Worm (Caenorhabditis elegans) whole organism, L4/young adult: ENCODE data around the gene ZK616.5.

Source experiments
- W03F9.2 ChIP-seq: fragments of 150-350 bp; optimal IDR thresholded peaks from 2 replicates; lab custom pipeline; 2014; ENCODE audit warnings: missing biosample characterization, missing genetic modification characterization
- dao-5 ChIP-seq: sonication (generic microtip); optimal IDR thresholded peaks from 2 replicates; lab custom pipeline; 2016; ENCODE audit warnings: missing genotype, missing genetic modification characterization, moderate library complexity, missing compliant biosample characterization
- him-1 ChIP-seq: sonication (generic microtip); optimal IDR thresholded peaks from 2 replicates; lab custom pipeline; 2016; ENCODE audit warnings: missing genotype, missing genetic modification reagents, missing genetic modification characterization, missing compliant biosample characterization

DNA sequence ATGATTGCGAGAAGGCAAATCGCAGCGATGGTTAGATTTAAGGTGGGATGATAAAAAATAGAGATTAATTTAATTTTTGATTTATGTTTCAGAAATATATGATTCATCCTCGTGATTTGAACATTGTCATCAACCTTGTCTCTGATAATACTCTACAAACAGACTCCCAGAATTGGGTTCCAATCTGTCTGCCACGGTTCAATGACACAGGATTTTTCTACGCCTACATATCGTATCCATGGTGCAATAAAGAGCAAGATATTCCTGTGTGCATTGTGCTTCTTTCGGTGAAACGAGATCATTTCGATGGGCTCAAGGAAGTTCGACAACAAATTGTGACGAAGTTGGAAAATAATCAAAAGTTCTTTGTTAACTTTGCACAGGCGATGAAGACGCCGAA, 23.8 kb upstream of the ZK616.5 start:
- no peak for TF ChIP-seq dao-5
- TF ChIP-seq W03F9.2 (tag; lab: Kevin White, UChicago), result no peak
- TF ChIP-seq him-1, result no peak
